Fruit fly (Drosophila melanogaster) whole organism: ENCODE measurements around the gene CG7985.

ENCODE experiments used
- CG8478 ChIP-seq: fragments of >200 bp; optimal IDR thresholded peaks from 2 replicates; lab custom pipeline; 2018; ENCODE audit warnings: inconsistent platforms
- Dll ChIP-seq: fragments of >200 bp; optimal IDR thresholded peaks from 2 replicates; lab custom pipeline; 2017
- EcR ChIP-seq, 2 experiments: fragments of >200 bp; optimal IDR thresholded peaks; 2 replicates each; lab custom pipeline; 2017; ENCODE audit warnings: missing biosample characterization in 2 of 2, missing genetic modification characterization in 2 of 2, missing genetic modification reagents in 2 of 2
- pan ChIP-seq: fragments of >200 bp; optimal IDR thresholded peaks from 2 replicates; lab custom pipeline; 2017
- psq ChIP-seq: fragments of >200 bp; optimal IDR thresholded peaks from 2 replicates; lab custom pipeline; 2017
- usp ChIP-seq: fragments of >200 bp; optimal IDR thresholded peaks from 2 replicates; lab custom pipeline; 2017; ENCODE audit warnings: missing biosample characterization, missing genetic modification characterization, mixed read lengths

CG7985 gene

dm6 chr3R:18196991-18197801 lies 2.5 kb upstream of the CG7985 start:
- no peak for TF ChIP-seq psq (lab: Kevin White, UChicago)
- peak; percentile 51 for TF ChIP-seq CG8478
- TF ChIP-seq Dll (lab: Kevin White, UChicago): peak; percentile 98
- no peak for TF ChIP-seq pan (lab: Kevin White, UChicago)
- no peak for TF ChIP-seq EcR (GFP tag; optimal IDR thresholded peaks at IDR 0.05; lab: Kevin White, UChicago)
- TF ChIP-seq usp: no peak

dm6 chr3R:18197802-18198148 lies 1.9 kb upstream of the CG7985 start:
- TF ChIP-seq psq (lab: Kevin White, UChicago) (no peak), pan (lab: Kevin White, UChicago) (no peak), CG8478 (no peak), EcR (GFP tag; optimal IDR thresholded peaks at IDR 0.05; lab: Kevin White, UChicago) (no peak), usp (no peak), Dll (lab: Kevin White, UChicago) (no peak)

dm6 chr3R:18198518-18199118 lies 1.0 kb upstream of the CG7985 start:
- TF ChIP-seq Dll (lab: Kevin White, UChicago) (peak; percentile 97), pan (lab: Kevin White, UChicago) (no peak), usp (no peak), EcR (GFP tag; optimal IDR thresholded peaks at IDR 0.05; lab: Kevin White, UChicago) (no peak), psq (lab: Kevin White, UChicago) (no peak), CG8478 (no peak)

dm6 chr3R:18199885-18200249 lies 210 bp downstream of the CG7985 start:
- TF ChIP-seq psq (lab: Kevin White, UChicago) (no peak), Dll (lab: Kevin White, UChicago) (no peak), usp (no peak)

dm6 chr3R:18208479-18208878 lies 8.8 kb downstream of the CG7985 start, which contains the start of gene CG44158:
CG44158 (plus strand) TSS chr3R:18208779.
- TF ChIP-seq usp: no peak
- no peak for TF ChIP-seq pan (lab: Kevin White, UChicago)
- no peak for TF ChIP-seq psq (lab: Kevin White, UChicago)
- TF ChIP-seq EcR (GFP tag; optimal IDR thresholded peaks at IDR 0.05; lab: Kevin White, UChicago): no peak
- TF ChIP-seq CG8478: no peak
- no peak for TF ChIP-seq Dll (lab: Kevin White, UChicago)

dm6 chr3R:18215300-18215699 lies 15.6 kb downstream of the CG7985 start:
- TF ChIP-seq EcR (GFP tag; optimal IDR thresholded peaks at IDR 0.05; lab: Kevin White, UChicago): no peak

dm6 chr3R:18215900-18216299 lies 16.2 kb downstream of the CG7985 start, which contains the start of gene CG14314:
CG14314 (plus strand) TSS chr3R:18216142.
- TF ChIP-seq EcR (GFP tag; optimal IDR thresholded peaks at IDR 0.05; lab: Kevin White, UChicago) (no peak), Dll (lab: Kevin White, UChicago) (no peak), CG8478 (no peak), pan (lab: Kevin White, UChicago) (no peak), psq (lab: Kevin White, UChicago) (no peak), usp (no peak)

- TF ChIP-seq pan (lab: Kevin White, UChicago): no peak
- TF ChIP-seq usp: no peak
Observed at dm6 chr3R:18220211-18220749, 20.6 kb downstream of the CG7985 start, which contains the start of the genes CG7988 and CG7183. CG7988 (plus strand) TSS chr3R:18220526. CG7183 (minus strand) TSS chr3R:18220699.

- TF ChIP-seq EcR (GFP tag; optimal IDR thresholded peaks at IDR 0.05; lab: Kevin White, UChicago) (no peak), usp (no peak), Dll (lab: Kevin White, UChicago) (no peak), psq (lab: Kevin White, UChicago) (no peak), CG8478 (no peak), pan (lab: Kevin White, UChicago) (no peak)
Observed at dm6 chr3R:18223434-18223833, 23.8 kb downstream of the CG7985 start, which contains the start of the genes mTerf5 and Non3. mTerf5 (minus strand) TSS chr3R:18223682. Non3 (plus strand) TSS chr3R:18223722.

dm6 chr3R:18226043-18226808 lies 26.6 kb downstream of the CG7985 start, which contains the start of the genes CG7168 and Mdh2:
CG7168 (minus strand) TSS chr3R:18226082.
Mdh2 (plus strand) TSS chr3R:18226396.
- no peak for TF ChIP-seq pan (lab: Kevin White, UChicago)
- TF ChIP-seq psq (lab: Kevin White, UChicago): no peak
- no peak for TF ChIP-seq usp
- TF ChIP-seq Dll (lab: Kevin White, UChicago): no peak
- no peak for TF ChIP-seq CG8478
- TF ChIP-seq EcR (GFP tag; optimal IDR thresholded peaks at IDR 0.05; lab: Kevin White, UChicago): no peak

- TF ChIP-seq Dll (lab: Kevin White, UChicago): no peak
- TF ChIP-seq CG8478: no peak
- TF ChIP-seq usp: no peak
- no peak for TF ChIP-seq EcR (GFP tag; optimal IDR thresholded peaks at IDR 0.05; lab: Kevin White, UChicago)
- TF ChIP-seq psq (lab: Kevin White, UChicago): no peak
- no peak for TF ChIP-seq pan (lab: Kevin White, UChicago)
Observed at dm6 chr3R:18226809-18227157, 27.1 kb downstream of the CG7985 start.

- TF ChIP-seq psq (lab: Kevin White, UChicago): no peak
- no peak for TF ChIP-seq pan (lab: Kevin White, UChicago)
- TF ChIP-seq Dll (lab: Kevin White, UChicago): no peak
- no peak for TF ChIP-seq usp
- TF ChIP-seq EcR (GFP tag; optimal IDR thresholded peaks at IDR 0.05; lab: Kevin White, UChicago): no peak
- TF ChIP-seq CG8478: no peak
Observed at dm6 chr3R:18227385-18227784, 27.7 kb downstream of the CG7985 start.
